Worm (Caenorhabditis elegans) whole organism, midembryonic: ENCODE results near the gene Y47D7A.6.

Source experiments
- T22C8.4 ChIP-seq: fragments of 200-800 bp; sonication (Bioruptor generic); IDR thresholded peaks from 2 replicates; pipeline ENCODE4 v1.3.6; 2022; ENCODE audit warnings: missing genetic modification characterization, missing compliant biosample characterization
- cog-1 ChIP-seq: sonication (generic microtip); optimal IDR thresholded peaks from 2 replicates; lab custom pipeline; 2016; ENCODE audit warnings: missing genetic modification characterization, missing compliant biosample characterization
- flt-1 ChIP-seq: fragments of 200-800 bp; sonication (Bioruptor generic); IDR thresholded peaks from 2 replicates; pipeline ENCODE4 v1.3.6; 2022; ENCODE audit warnings: missing genetic modification characterization, missing compliant biosample characterization
- klf-2 ChIP-seq: fragments of 200-800 bp; sonication (Bioruptor generic); conservative IDR thresholded peaks from 2 replicates; pipeline ENCODE4 v1.3.6; 2022; ENCODE audit warnings: missing genetic modification reagents, missing genetic modification characterization, missing compliant biosample characterization
- tab-1 ChIP-seq: fragments of 200-800 bp; sonication (Bioruptor generic); IDR thresholded peaks from 2 replicates; pipeline ENCODE4 v1.3.6; 2022; ENCODE audit warnings: missing genetic modification characterization, missing compliant biosample characterization
- ztf-23 ChIP-seq: fragments of 200-800 bp; sonication (Bioruptor generic); IDR thresholded peaks from 2 replicates; pipeline ENCODE4 v1.3.6; 2022; ENCODE audit warnings: missing genetic modification reagents, missing genetic modification characterization, missing compliant biosample characterization

- no peak for TF ChIP-seq flt-1 (GFP tag; lab: Robert Waterston, UW)
- no peak for TF ChIP-seq T22C8.4 (GFP tag; lab: Robert Waterston, UW)
- no peak for TF ChIP-seq tab-1 (GFP tag; lab: Robert Waterston, UW)
- TF ChIP-seq klf-2 (GFP tag; lab: Robert Waterston, UW) = no peak
- no peak for TF ChIP-seq ztf-23 (GFP tag; lab: Robert Waterston, UW)
- no peak for TF ChIP-seq cog-1
Observed at ce11 chrV:4423087-4423486, 5.1 kb upstream of the Y47D7A.6 start.
